Worm (Caenorhabditis elegans): ENCODE results near the gene Y37A1A.3.

The Y37A1A.3 gene

ce11 chrIV:13884435-13884834 is 18.2 kb downstream of the Y37A1A.3 start:
- TF ChIP-seq set-16 (GFP tag; IDR thresholded peaks at IDR 0.05) (peak; percentile 84), snpc-1.2 (GFP tag; IDR thresholded peaks at IDR 0.05) (peak; percentile 10; the same call in 1 of the 2 replicates), lim-7 (GFP tag; IDR thresholded peaks at IDR 0.05) (0 out of 2 replicates have a peak, but pooled peaks have one; percentile 9), php-3 (GFP tag; IDR thresholded peaks at IDR 0.05) (peak; percentile 36; the same call in 1 of the 2 replicates)

DNA sequence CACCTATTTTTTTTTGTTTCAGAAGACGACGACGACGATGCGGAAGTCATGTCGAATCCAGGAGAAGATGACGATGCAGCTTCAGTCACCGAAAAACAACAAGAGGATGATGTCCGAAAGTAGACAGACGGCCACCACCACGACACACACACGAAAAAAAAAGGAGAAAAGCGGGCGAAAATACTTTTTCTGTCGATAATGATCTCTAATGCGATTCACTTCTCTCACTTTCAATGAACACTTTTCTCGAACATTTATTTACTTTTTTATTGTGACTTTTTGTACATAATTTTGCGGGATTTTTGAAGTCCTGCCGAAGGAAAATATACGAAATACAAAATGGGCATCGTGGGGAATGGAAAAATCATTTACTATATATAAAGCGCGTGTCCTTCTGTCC is 18.8 kb downstream of the Y37A1A.3 start:
- peak; percentile 2 for TF ChIP-seq nhr-28 (tag; optimal IDR thresholded peaks at IDR 0.05)
- no peak for TF ChIP-seq lsy-2 (tag; optimal IDR thresholded peaks at IDR 0.05)
- no peak for TF ChIP-seq ceh-32 (tag; optimal IDR thresholded peaks at IDR 0.05; ENCODE audit: poor library complexity)
- TF ChIP-seq nhr-10 (tag; optimal IDR thresholded peaks at IDR 0.05): no peak

ce11 chrIV:13882573-13882972 is 20.1 kb downstream of the Y37A1A.3 start, which contains the start of gene thoc-7:
Gene thoc-7, plus strand, starts transcription at chrIV:13882734.
- no peak for TF ChIP-seq ztf-7 (tag; optimal IDR thresholded peaks at IDR 0.05)
- no peak for TF ChIP-seq duxl-1 (tag; optimal IDR thresholded peaks at IDR 0.05; ENCODE audit: poor library complexity)
- no peak for TF ChIP-seq daf-12 (tag; optimal IDR thresholded peaks at IDR 0.05)
- TF ChIP-seq snpc-4 (tag; optimal IDR thresholded peaks at IDR 0.05): no peak
- TF ChIP-seq nhr-77 (tag; optimal IDR thresholded peaks at IDR 0.05): no peak
- no peak for TF ChIP-seq F26F4.8 (GFP tag; conservative IDR thresholded peaks at IDR 0.05)
- TF ChIP-seq madf-9 (GFP tag; conservative IDR thresholded peaks at IDR 0.05): no peak
- TF ChIP-seq nhr-11 (tag; optimal IDR thresholded peaks at IDR 0.05): no peak
- TF ChIP-seq dmd-6 (GFP tag; IDR thresholded peaks at IDR 0.05): no peak
- no peak for TF ChIP-seq zip-2 (tag; optimal IDR thresholded peaks at IDR 0.05)
- TF ChIP-seq madf-5 (GFP tag; IDR thresholded peaks at IDR 0.05): no peak
- no peak for TF ChIP-seq mxl-2 (GFP tag; conservative IDR thresholded peaks at IDR 0.05)
- TF ChIP-seq mxl-3 (GFP tag; optimal IDR thresholded peaks at IDR 0.05): no peak
- TF ChIP-seq ceh-32 (tag; optimal IDR thresholded peaks at IDR 0.05; ENCODE audit: poor library complexity): no peak
- no peak for TF ChIP-seq mep-1 (tag; optimal IDR thresholded peaks at IDR 0.05)
- TF ChIP-seq F49E8.2 (tag; optimal IDR thresholded peaks at IDR 0.05; ENCODE audit: borderline replicate concordance): peak; percentile 87
- no peak for TF ChIP-seq mdl-1 (tag; optimal IDR thresholded peaks at IDR 0.05)
- no peak for TF ChIP-seq nhr-102 (tag; optimal IDR thresholded peaks at IDR 0.05)
- 0 out of 2 replicates have a peak, but pooled peaks have one; percentile 19 for TF ChIP-seq arid-1 (GFP tag; conservative IDR thresholded peaks at IDR 0.05)
- no peak for TF ChIP-seq fos-1 (tag; optimal IDR thresholded peaks at IDR 0.05)
- no peak for TF ChIP-seq ZK337.2 (GFP tag; IDR thresholded peaks at IDR 0.05)
- no peak for TF ChIP-seq nhr-6 (tag; optimal IDR thresholded peaks at IDR 0.05)
- no peak for TF ChIP-seq ces-1 (GFP tag; optimal IDR thresholded peaks at IDR 0.05)
- 0 out of 2 replicates have a peak, but pooled peaks have one; percentile 58 for TF ChIP-seq egl-43 (GFP tag; IDR thresholded peaks at IDR 0.05)
- no peak for TF ChIP-seq dpl-1 (GFP tag; optimal IDR thresholded peaks at IDR 0.05)
- no peak for TF ChIP-seq T20F7.1 (GFP tag; optimal IDR thresholded peaks at IDR 0.05)
- no peak for TF ChIP-seq cey-2 (tag; optimal IDR thresholded peaks at IDR 0.05; ENCODE audit: borderline replicate concordance, insufficient read depth)
- TF ChIP-seq daf-8 (GFP tag; IDR thresholded peaks at IDR 0.05): no peak
- no peak for TF ChIP-seq F37D6.2 (tag; optimal IDR thresholded peaks at IDR 0.05)
- no peak for TF ChIP-seq ceh-44 (GFP tag; IDR thresholded peaks at IDR 0.05)
- no peak for TF ChIP-seq Y105C5A.15 (GFP tag; IDR thresholded peaks at IDR 0.05)
- no peak for TF ChIP-seq Y5F2A.4 (GFP tag; optimal IDR thresholded peaks at IDR 0.05)
- TF ChIP-seq rbr-2 (tag; optimal IDR thresholded peaks at IDR 0.05): peak; percentile 5
- no peak for TF ChIP-seq mes-2 (tag; optimal IDR thresholded peaks at IDR 0.05; ENCODE audit: poor library complexity, severe bottlenecking)
- TF ChIP-seq nhr-10 (tag; optimal IDR thresholded peaks at IDR 0.05): no peak
- no peak for TF ChIP-seq nhr-25 (tag; optimal IDR thresholded peaks at IDR 0.05; ENCODE audit: borderline replicate concordance, insufficient read depth)
- no peak for TF ChIP-seq ceh-62 (tag; optimal IDR thresholded peaks at IDR 0.05)
- no peak for TF ChIP-seq unc-130 (GFP tag; optimal IDR thresholded peaks at IDR 0.05)
- TF ChIP-seq hif-1 (tag; optimal IDR thresholded peaks at IDR 0.05): no peak
- no peak for TF ChIP-seq lsy-2 (tag; optimal IDR thresholded peaks at IDR 0.05)
- TF ChIP-seq T26A8.4 (GFP tag; IDR thresholded peaks at IDR 0.05): peak; percentile 53; the same call in 1 of the 2 replicates
- no peak for TF ChIP-seq saeg-2 (GFP tag; IDR thresholded peaks at IDR 0.05)
